Worm (Caenorhabditis elegans) whole organism, early embryonic: ENCODE data around the gene tsp-18.
A peak's percentile ranks its signal among the peaks of the same experiment; 100 is the strongest.

ENCODE experiments used
- B0310.2 ChIP-seq: sonication (generic microtip); optimal IDR thresholded peaks from 2 replicates; lab custom pipeline; 2016; ENCODE audit warnings: mild to moderate bottlenecking, missing genetic modification characterization, missing compliant biosample characterization
- F13C5.2 ChIP-seq: sonication (generic microtip); optimal IDR thresholded peaks from 2 replicates; lab custom pipeline; 2017; ENCODE audit warnings: mild to moderate bottlenecking, missing genetic modification characterization, inconsistent platforms, missing compliant biosample characterization
- aly-1 ChIP-seq: sonication (generic microtip); optimal IDR thresholded peaks from 2 replicates; lab custom pipeline; 2016; ENCODE audit warnings: missing genetic modification characterization, missing compliant biosample characterization
- ama-1 ChIP-seq: fragments of 150-350 bp; optimal IDR thresholded peaks from 2 replicates; lab custom pipeline; 2014
- ceh-13 ChIP-seq: fragments of 200-800 bp; sonication (Bioruptor generic); optimal IDR thresholded peaks from 2 replicates; lab custom pipeline; 2018; ENCODE audit warnings: mild to moderate bottlenecking, missing genetic modification characterization, missing compliant biosample characterization
- ceh-36 ChIP-seq: sonication (generic microtip); optimal IDR thresholded peaks from 2 replicates; lab custom pipeline; 2016; ENCODE audit warnings: missing genetic modification characterization, inconsistent platforms, missing compliant biosample characterization
- ets-7 ChIP-seq: sonication (generic microtip); optimal IDR thresholded peaks from 2 replicates; lab custom pipeline; 2016; ENCODE audit warnings: missing genotype, missing genetic modification characterization, missing compliant biosample characterization
- flt-1 ChIP-seq: fragments of 200-800 bp; sonication (Bioruptor generic); IDR thresholded peaks from 2 replicates; pipeline ENCODE4 v1.3.6; 2022; ENCODE audit warnings: missing genetic modification characterization, missing compliant biosample characterization
- hmbx-1 ChIP-seq: sonication (generic microtip); optimal IDR thresholded peaks from 2 replicates; lab custom pipeline; 2016; ENCODE audit warnings: mild to moderate bottlenecking, missing genetic modification characterization, missing compliant biosample characterization
- hmg-4 ChIP-seq: fragments of 200-800 bp; sonication (Bioruptor generic); optimal IDR thresholded peaks from 2 replicates; lab custom pipeline; 2018; ENCODE audit warnings: mild to moderate bottlenecking, missing genetic modification characterization, missing compliant biosample characterization
- hnd-1 ChIP-seq: sonication (generic microtip); optimal IDR thresholded peaks from 2 replicates; lab custom pipeline; 2016; ENCODE audit warnings: missing genetic modification characterization, missing compliant biosample characterization
- pes-1 ChIP-seq: fragments of 200-800 bp; sonication (Bioruptor generic); IDR thresholded peaks from 2 replicates; pipeline ENCODE4 v1.3.6; 2022; ENCODE audit warnings: missing genetic modification reagents, missing genetic modification characterization, missing compliant biosample characterization
- scrt-1 ChIP-seq: fragments of 200-800 bp; sonication (Bioruptor generic); IDR thresholded peaks from 2 replicates; pipeline ENCODE4 v1.3.6; 2022; ENCODE audit warnings: missing genetic modification characterization, missing compliant biosample characterization
- sea-1 ChIP-seq: fragments of 200-800 bp; sonication (Bioruptor generic); conservative IDR thresholded peaks from 2 replicates; pipeline ENCODE4 v1.3.6; 2022; ENCODE audit warnings: missing genetic modification characterization, missing compliant biosample characterization
- tbx-11 ChIP-seq: fragments of 200-800 bp; sonication (Bioruptor generic); IDR thresholded peaks from 2 replicates; pipeline ENCODE4 v1.3.6; 2022; ENCODE audit warnings: missing genetic modification characterization, missing compliant biosample characterization
- tbx-37 ChIP-seq: fragments of 200-800 bp; sonication (Bioruptor generic); conservative IDR thresholded peaks from 2 replicates; pipeline ENCODE4 v1.3.6; 2022; ENCODE audit warnings: missing genetic modification reagents, missing genetic modification characterization, missing compliant biosample characterization
- tra-4 ChIP-seq: sonication (generic microtip); optimal IDR thresholded peaks from 2 replicates; lab custom pipeline; 2017; ENCODE audit warnings: missing genetic modification characterization, missing compliant biosample characterization

Gene tsp-18

DNA sequence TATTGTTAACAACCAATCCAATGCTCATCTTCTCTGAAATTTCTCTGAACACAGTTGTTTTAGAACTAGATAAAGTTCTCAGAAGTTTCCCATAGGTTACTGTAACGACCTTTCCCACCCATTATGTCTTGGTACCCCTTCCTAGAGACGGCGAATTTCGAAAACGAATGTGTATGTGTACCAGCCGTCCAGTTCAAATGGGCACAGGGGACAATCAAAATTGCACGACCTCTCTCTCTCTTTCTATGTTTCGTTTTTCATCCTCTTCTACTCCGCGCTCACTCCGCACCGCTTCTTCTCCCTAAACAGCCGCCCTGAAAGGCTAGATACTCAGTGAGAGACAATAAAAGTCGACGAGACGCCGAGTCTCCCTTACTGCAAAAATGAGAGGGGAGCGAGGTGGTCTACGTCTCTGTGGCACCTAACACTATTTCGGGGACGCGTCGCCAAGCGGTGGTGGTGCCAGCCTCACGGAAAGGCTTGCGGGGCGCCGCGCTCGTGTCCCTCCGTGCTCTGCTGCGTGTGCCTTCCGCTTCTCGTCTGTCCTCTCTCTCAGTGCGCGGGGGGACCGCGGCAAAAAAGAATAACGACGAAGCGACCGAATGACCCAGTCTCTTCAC is 2.8 kb upstream of the tsp-18 start:
- TF ChIP-seq tra-4 (tag; lab: Kevin White, UChicago) = no peak
- TF ChIP-seq ceh-36 (tag; lab: Kevin White, UChicago) = no peak
- TF ChIP-seq aly-1 (tag; lab: Kevin White, UChicago) = peak; percentile 34

DNA sequence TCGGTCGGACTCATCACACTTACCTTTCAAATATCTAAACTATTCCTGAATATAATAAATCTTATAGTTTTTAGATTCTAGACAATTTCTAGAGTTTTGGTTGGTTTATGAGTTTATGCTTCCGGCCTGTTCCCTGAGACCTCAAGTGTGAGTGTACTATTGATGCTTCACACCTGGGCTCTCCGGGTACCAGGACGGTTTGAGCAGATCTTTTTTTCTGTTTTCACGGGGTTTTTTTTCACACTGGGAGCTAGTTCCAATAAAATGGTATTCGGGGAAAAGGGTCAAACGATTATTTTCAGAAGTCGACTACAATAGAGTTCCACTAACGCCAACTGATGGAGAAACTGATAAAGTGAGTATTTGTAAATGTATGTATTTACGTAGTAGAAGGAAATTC is 2.2 kb upstream of the tsp-18 start:
- TF ChIP-seq ets-7 (tag; lab: Kevin White, UChicago) (no peak), ama-1 (no peak), tbx-11 (GFP tag; lab: Robert Waterston, UW) (no peak), pes-1 (GFP tag; lab: Robert Waterston, UW) (no peak), ceh-13 (GFP tag; lab: Kevin White, UChicago) (no peak), sea-1 (no peak), hmbx-1 (no peak), ceh-36 (tag; lab: Kevin White, UChicago) (no peak)

DNA sequence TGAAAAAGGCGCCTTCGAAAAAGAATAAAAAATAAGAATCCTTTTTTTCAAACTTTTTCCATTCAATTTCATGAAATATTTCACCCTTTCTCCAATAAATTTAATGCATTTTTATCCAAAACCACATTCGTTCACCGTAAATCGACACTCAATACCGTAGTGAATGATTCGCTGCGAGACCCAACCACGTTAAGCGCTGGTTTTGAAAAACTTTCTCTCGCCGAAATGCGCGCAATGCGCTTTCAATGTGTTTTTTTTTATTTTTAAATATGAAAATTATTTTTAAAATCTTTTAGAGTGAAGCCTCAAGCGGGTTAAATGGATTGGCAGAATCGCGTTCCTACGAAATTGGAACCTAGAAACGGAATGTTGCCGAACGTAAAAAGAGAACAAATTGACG is 1.9 kb downstream of the tsp-18 start, which contains the start of gene F59G1.8:
Gene F59G1.8, plus strand, starts transcription at position 293 of the 400 bp plus-strand sequence.
- TF ChIP-seq F13C5.2 (tag; lab: Kevin White, UChicago) = no peak
- no peak for TF ChIP-seq tbx-37 (GFP tag; lab: Robert Waterston, UW)
- TF ChIP-seq aly-1 (tag; lab: Kevin White, UChicago) = no peak
- no peak for TF ChIP-seq ceh-13 (GFP tag; lab: Kevin White, UChicago)
- no peak for TF ChIP-seq hmg-4 (GFP tag; lab: Kevin White, UChicago)
- no peak for TF ChIP-seq B0310.2 (tag; lab: Kevin White, UChicago)
- no peak for TF ChIP-seq sea-1
- no peak for TF ChIP-seq flt-1
- TF ChIP-seq hnd-1 = no peak
- TF ChIP-seq hmbx-1 = no peak
- TF ChIP-seq tra-4 (tag; lab: Kevin White, UChicago) = no peak
- no peak for TF ChIP-seq tbx-11 (GFP tag; lab: Robert Waterston, UW)
- TF ChIP-seq ceh-36 (tag; lab: Kevin White, UChicago) = no peak
- no peak for TF ChIP-seq ets-7 (tag; lab: Kevin White, UChicago)
- TF ChIP-seq scrt-1 (GFP tag; lab: Robert Waterston, UW) = no peak

DNA sequence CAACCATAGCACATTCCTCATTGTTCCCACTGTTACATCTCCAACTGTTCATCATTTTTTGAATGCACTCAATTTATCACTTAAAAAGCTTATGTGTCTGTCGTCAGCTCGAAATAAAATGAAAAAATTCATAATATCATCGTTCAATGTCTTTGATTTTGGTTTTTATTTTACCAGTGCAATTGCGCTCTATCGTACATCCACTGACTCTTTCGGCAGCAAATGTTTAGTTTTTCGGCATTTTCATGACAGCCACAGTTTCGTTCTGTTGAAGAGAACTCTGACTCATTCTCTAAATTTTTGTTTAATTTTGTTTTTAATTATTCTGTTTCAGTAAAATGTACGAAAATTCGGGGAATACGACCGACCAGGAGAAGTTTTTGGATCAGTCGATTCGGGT is 3.1 kb downstream of the tsp-18 start, which contains the start of gene vps-35:
Gene vps-35, plus strand, starts transcription at position 335 of the 400 bp plus-strand sequence.
- no peak for TF ChIP-seq ets-7 (tag; lab: Kevin White, UChicago)
- TF ChIP-seq tbx-37 (GFP tag; lab: Robert Waterston, UW) = no peak
- TF ChIP-seq tbx-11 (GFP tag; lab: Robert Waterston, UW) = no peak
- TF ChIP-seq pes-1 (GFP tag; lab: Robert Waterston, UW) = no peak
- TF ChIP-seq sea-1 = no peak
- no peak for TF ChIP-seq hnd-1
- TF ChIP-seq flt-1 = no peak
- TF ChIP-seq scrt-1 (GFP tag; lab: Robert Waterston, UW) = no peak
- TF ChIP-seq hmg-4 (GFP tag; lab: Kevin White, UChicago) = no peak

DNA sequence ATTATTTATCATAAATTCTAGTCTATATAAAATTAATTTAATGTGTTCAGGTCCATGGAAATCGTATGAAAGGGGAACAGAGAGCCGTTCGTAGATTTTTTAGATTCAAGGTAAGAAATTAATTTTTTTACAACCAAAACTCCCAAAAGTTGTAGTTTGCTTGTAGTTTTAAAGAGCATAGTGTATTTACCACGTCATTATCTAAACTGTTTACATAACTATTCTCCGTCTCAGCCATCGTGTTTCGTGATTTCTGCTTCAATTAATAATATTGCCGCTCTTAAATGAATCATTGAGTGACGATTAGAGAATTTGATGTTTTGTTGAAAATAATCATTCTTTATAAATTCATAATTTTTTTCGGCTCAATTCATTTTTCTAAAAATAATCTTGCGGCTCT is 6.9 kb downstream of the tsp-18 start, which contains the start of gene cgt-3:
Gene cgt-3, plus strand, starts transcription at position 51 of the 400 bp plus-strand sequence.
- TF ChIP-seq tra-4 (tag; lab: Kevin White, UChicago) = no peak
- no peak for TF ChIP-seq aly-1 (tag; lab: Kevin White, UChicago)
- TF ChIP-seq hmg-4 (GFP tag; lab: Kevin White, UChicago) = no peak
- no peak for TF ChIP-seq scrt-1 (GFP tag; lab: Robert Waterston, UW)
- TF ChIP-seq flt-1 = no peak
- no peak for TF ChIP-seq pes-1 (GFP tag; lab: Robert Waterston, UW)
- no peak for TF ChIP-seq ceh-36 (tag; lab: Kevin White, UChicago)
- no peak for TF ChIP-seq sea-1
- TF ChIP-seq hmbx-1 = no peak
- TF ChIP-seq hnd-1 = no peak
- TF ChIP-seq B0310.2 (tag; lab: Kevin White, UChicago) = no peak
- no peak for TF ChIP-seq ama-1
- no peak for TF ChIP-seq ceh-13 (GFP tag; lab: Kevin White, UChicago)
- TF ChIP-seq ets-7 (tag; lab: Kevin White, UChicago) = no peak
- no peak for TF ChIP-seq F13C5.2 (tag; lab: Kevin White, UChicago)
- TF ChIP-seq tbx-37 (GFP tag; lab: Robert Waterston, UW) = no peak
- no peak for TF ChIP-seq tbx-11 (GFP tag; lab: Robert Waterston, UW)

DNA sequence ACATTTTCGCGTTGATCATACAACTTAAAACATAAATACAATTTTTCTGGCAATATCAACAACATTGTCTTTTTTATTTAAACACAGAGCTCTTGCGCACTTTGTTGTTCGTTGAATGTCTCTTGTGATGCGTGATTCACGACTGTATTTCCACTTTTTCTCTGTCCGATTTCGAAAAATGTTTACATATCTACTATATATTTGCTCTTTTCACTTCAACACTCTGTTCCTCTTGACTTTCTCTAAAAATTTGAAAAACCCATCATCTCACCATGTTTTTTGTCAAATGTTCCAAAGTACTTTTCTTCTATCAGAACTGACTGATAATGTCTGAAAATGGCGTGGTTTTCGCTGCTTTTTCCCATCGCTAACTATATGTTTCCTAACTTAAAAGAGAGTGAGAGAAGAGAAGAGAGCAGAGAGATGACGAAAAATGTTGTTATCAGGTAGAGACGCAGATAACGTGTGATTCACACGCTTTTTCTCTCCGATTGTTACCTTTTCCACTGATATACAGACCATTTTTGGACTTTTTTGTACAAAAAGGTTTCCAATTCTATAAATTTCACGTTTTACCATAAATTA is 7.7 kb downstream of the tsp-18 start:
- TF ChIP-seq F13C5.2 (tag; lab: Kevin White, UChicago) (no peak), hnd-1 (no peak), sea-1 (no peak), hmbx-1 (no peak), flt-1 (no peak), tbx-37 (GFP tag; lab: Robert Waterston, UW) (no peak), ceh-36 (tag; lab: Kevin White, UChicago) (no peak)

DNA sequence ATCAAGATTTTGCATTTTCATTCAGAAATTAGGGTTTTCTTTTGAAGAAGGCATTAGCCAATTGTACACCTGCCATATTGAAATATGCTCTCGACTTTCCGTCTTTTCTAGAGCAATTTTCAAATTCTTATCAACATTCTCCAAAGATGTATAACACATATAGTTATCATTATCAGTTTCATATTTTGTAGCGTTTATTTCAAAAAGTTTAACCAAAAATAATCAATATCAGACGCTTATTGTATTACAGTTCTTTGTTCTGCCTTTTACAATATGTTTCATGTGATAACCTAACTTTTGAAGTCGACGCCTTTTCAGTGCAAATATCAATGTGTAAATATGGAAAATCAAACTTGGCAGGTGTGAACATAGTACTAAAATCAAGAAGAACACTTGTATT is 9.5 kb downstream of the tsp-18 start:
- TF ChIP-seq ceh-13 (GFP tag; lab: Kevin White, UChicago) = no peak
- TF ChIP-seq tra-4 (tag; lab: Kevin White, UChicago) = no peak
- TF ChIP-seq hmbx-1 = no peak
- no peak for TF ChIP-seq tbx-37 (GFP tag; lab: Robert Waterston, UW)
- TF ChIP-seq sea-1 = no peak
- no peak for TF ChIP-seq flt-1

DNA sequence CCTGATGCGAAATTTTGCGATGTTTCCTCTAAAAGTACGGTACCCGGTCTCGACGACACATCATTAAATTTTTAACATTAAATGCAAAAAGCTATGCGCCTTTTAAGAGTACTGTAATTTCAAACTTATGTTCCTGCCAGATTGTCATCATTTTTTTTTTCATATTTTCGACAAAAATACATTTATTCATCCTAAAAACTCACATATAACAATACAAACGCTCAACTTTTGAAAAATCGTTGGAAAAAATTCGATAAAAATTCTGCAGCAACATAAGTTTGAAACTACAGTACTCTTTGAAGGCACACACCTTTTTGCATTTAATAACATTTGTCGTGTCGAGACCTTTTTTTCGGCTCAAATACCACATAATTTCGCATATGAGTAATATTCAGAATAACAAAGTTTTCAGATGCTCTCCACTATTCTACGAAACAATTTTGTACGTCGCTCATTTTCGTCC is 12.7 kb downstream of the tsp-18 start, which contains the start of gene frh-1:
Gene frh-1, plus strand, starts transcription at position 413 of the 463 bp plus-strand sequence.
- TF ChIP-seq hnd-1 (no peak), hmg-4 (GFP tag; lab: Kevin White, UChicago) (no peak), sea-1 (no peak), pes-1 (GFP tag; lab: Robert Waterston, UW) (no peak), tra-4 (tag; lab: Kevin White, UChicago) (no peak), ceh-36 (tag; lab: Kevin White, UChicago) (no peak), ets-7 (tag; lab: Kevin White, UChicago) (no peak), F13C5.2 (tag; lab: Kevin White, UChicago) (no peak), hmbx-1 (no peak), flt-1 (no peak), scrt-1 (GFP tag; lab: Robert Waterston, UW) (no peak), tbx-37 (GFP tag; lab: Robert Waterston, UW) (no peak), B0310.2 (tag; lab: Kevin White, UChicago) (no peak), tbx-11 (GFP tag; lab: Robert Waterston, UW) (no peak), ceh-13 (GFP tag; lab: Kevin White, UChicago) (no peak), ama-1 (no peak)
